Fruit fly (Drosophila melanogaster): ENCODE results near the gene CG14907.

CG14907 gene

dm6 chr3R:16655494-16656493 is 3.7 kb upstream of the CG14907 start, which contains the start of gene modSP (continued):
- no peak for TF ChIP-seq Asciz (GFP tag; optimal IDR thresholded peaks at IDR 0.05)
- TF ChIP-seq CG13424 (tag; optimal IDR thresholded peaks at IDR 0.05), result peak; percentile 12
- no peak for TF ChIP-seq jing (GFP tag; optimal IDR thresholded peaks at IDR 0.05)
- no peak for TF ChIP-seq CG7928 (GFP tag; optimal IDR thresholded peaks at IDR 0.05)
- no peak for TF ChIP-seq fd3F (GFP tag; optimal IDR thresholded peaks at IDR 0.05)
- TF ChIP-seq Jarid2 (GFP tag; optimal IDR thresholded peaks at IDR 0.05), result peak; percentile 61
- TF ChIP-seq Vsx1 (GFP tag; optimal IDR thresholded peaks at IDR 0.05), result no peak
- TF ChIP-seq dpn (GFP tag; optimal IDR thresholded peaks at IDR 0.05), result peak in 1 of 2 experiments; percentile 42
- no peak for TF ChIP-seq CG15011 (GFP tag; optimal IDR thresholded peaks at IDR 0.05)
- peak; percentile 78 for TF ChIP-seq Bgb (GFP tag; IDR thresholded peaks at IDR 0.05; ENCODE audit: partially characterized antibody)
- no peak for TF ChIP-seq ro (GFP tag; IDR thresholded peaks at IDR 0.05)
- TF ChIP-seq Meics (GFP tag; optimal IDR thresholded peaks at IDR 0.05), result peak; percentile 29
- TF ChIP-seq CG10654 (GFP tag; optimal IDR thresholded peaks at IDR 0.05), result no peak
- TF ChIP-seq gt (GFP tag; IDR thresholded peaks at IDR 0.05), result no peak
- peak; percentile 75 for TF ChIP-seq nom (GFP tag; optimal IDR thresholded peaks at IDR 0.05)
- TF ChIP-seq CG17802 (tag; optimal IDR thresholded peaks at IDR 0.05), result no peak
- peak; percentile 48 for TF ChIP-seq Antp (GFP tag; optimal IDR thresholded peaks at IDR 0.05)
- TF ChIP-seq CG18619 (GFP tag; optimal IDR thresholded peaks at IDR 0.05), result no peak
- peak; percentile 63; the same call in 1 of the 2 replicates for TF ChIP-seq sna (GFP tag; IDR thresholded peaks at IDR 0.05; ENCODE audit: partially characterized antibody)
- TF ChIP-seq CG2875 (GFP tag; optimal IDR thresholded peaks at IDR 0.05), result no peak
- peak; percentile 49 for TF ChIP-seq hbn (GFP tag; IDR thresholded peaks at IDR 0.05; ENCODE audit: partially characterized antibody)
- TF ChIP-seq CG18262 (tag; optimal IDR thresholded peaks at IDR 0.05), result peak; percentile 8
- TF ChIP-seq phol (tag; optimal IDR thresholded peaks at IDR 0.05), result peak; percentile 13
- peak; percentile 28 for TF ChIP-seq CG18476 (GFP tag; optimal IDR thresholded peaks at IDR 0.05)
- TF ChIP-seq gem (tag; optimal IDR thresholded peaks at IDR 0.05), result peak; percentile 55
- no peak for TF ChIP-seq usp (GFP tag; optimal IDR thresholded peaks at IDR 0.05)
- no peak for TF ChIP-seq CG30431 (GFP tag; optimal IDR thresholded peaks at IDR 0.05)
- no peak for TF ChIP-seq jigr1 (GFP tag; IDR thresholded peaks at IDR 0.05)
- TF ChIP-seq Sox100B (GFP tag; optimal IDR thresholded peaks at IDR 0.05), result no peak
- TF ChIP-seq vfl (GFP tag; optimal IDR thresholded peaks at IDR 0.05), result no peak
- no peak; the same call in 2 of the 3 replicates for TF ChIP-seq sr (GFP tag; IDR thresholded peaks at IDR 0.05)
- peak; percentile 81; the same call in 2 of the 3 replicates for TF ChIP-seq CG11560 (tag; IDR thresholded peaks at IDR 0.05)
- TF ChIP-seq jumu (GFP tag; optimal IDR thresholded peaks at IDR 0.05), result peak; percentile 18
- no peak for TF ChIP-seq trh (GFP tag; optimal IDR thresholded peaks at IDR 0.05)
- no peak for TF ChIP-seq btn (GFP tag; optimal IDR thresholded peaks at IDR 0.05)
- TF ChIP-seq H15 (GFP tag; IDR thresholded peaks at IDR 0.05), result no peak; the same call in 2 of the 3 replicates
- TF ChIP-seq CG18599 (GFP tag; optimal IDR thresholded peaks at IDR 0.05), result peak; percentile 35
- no peak for TF ChIP-seq crp (GFP tag; optimal IDR thresholded peaks at IDR 0.05)
- peak; percentile 60 for TF ChIP-seq CG12769 (tag; optimal IDR thresholded peaks at IDR 0.05)
- TF ChIP-seq HLH3B (GFP tag; IDR thresholded peaks at IDR 0.05), result peak; percentile 33; the same call in 1 of the 2 replicates
- no peak for TF ChIP-seq CG17186 (GFP tag; optimal IDR thresholded peaks at IDR 0.05)
- TF ChIP-seq CG7839 (tag; optimal IDR thresholded peaks at IDR 0.05), result no peak
- TF ChIP-seq insv (GFP tag; optimal IDR thresholded peaks at IDR 0.05), result peak in 1 of 2 experiments; percentile 14
- TF ChIP-seq CG1233 (GFP tag; optimal IDR thresholded peaks at IDR 0.05), result no peak
- no peak for TF ChIP-seq wor (GFP tag; IDR thresholded peaks at IDR 0.05)
- no peak for TF ChIP-seq CG3726 (GFP tag; IDR thresholded peaks at IDR 0.05)
- peak; percentile 30 for TF ChIP-seq CG2712 (tag; optimal IDR thresholded peaks at IDR 0.05)

Measured in whole organism, embryonic.